Fruit fly (Drosophila melanogaster) whole organism, embryonic: ENCODE results near the gene Tim17a1.

Experiments
- CG10274 ChIP-seq: fragments of 200-800 bp; sonication (Bioruptor generic); optimal IDR thresholded peaks from 3 replicates; lab custom pipeline; 2017; ENCODE audit warnings: missing biosample characterization, mild to moderate bottlenecking, missing genetic modification characterization
- CG14050 ChIP-seq: fragments of 200-800 bp; sonication (Bioruptor generic); IDR thresholded peaks from 3 replicates; pipeline ENCODE4 v1.3.6; 2022; ENCODE audit warnings: missing biosample characterization, missing genetic modification characterization
- CG1792 ChIP-seq: fragments of 200-800 bp; sonication (Bioruptor generic); optimal IDR thresholded peaks from 2 replicates; lab custom pipeline; 2016; ENCODE audit warnings: missing biosample characterization, missing genetic modification characterization
- CG34376 ChIP-seq: fragments of 200-800 bp; sonication (Bioruptor generic); optimal IDR thresholded peaks from 2 replicates; lab custom pipeline; 2018; ENCODE audit warnings: missing biosample characterization, mild to moderate bottlenecking, missing genetic modification characterization
- D19A ChIP-seq: fragments of 200-800 bp; optimal IDR thresholded peaks from 3 replicates; lab custom pipeline; 2019; ENCODE audit warnings: missing biosample characterization, mild to moderate bottlenecking, missing genetic modification characterization, moderate library complexity
- Dfd ChIP-seq, 2 experiments: fragments of >200 bp; optimal IDR thresholded peaks; 2 replicates each; lab custom pipeline; 2017; ENCODE audit warnings: missing biosample characterization in 2 of 2, missing genetic modification characterization in 2 of 2
- ab ChIP-seq: fragments of 200-800 bp; sonication (Bioruptor generic); optimal IDR thresholded peaks from 2 replicates; lab custom pipeline; 2016; ENCODE audit warnings: missing biosample characterization, missing genetic modification characterization
- cas ChIP-seq: fragments of 200-800 bp; sonication (Bioruptor generic); IDR thresholded peaks from 2 replicates; pipeline ENCODE4 v1.3.6; 2022; ENCODE audit warnings: missing biosample characterization, missing genetic modification characterization
- ci ChIP-seq: fragments of 200-800 bp; sonication (Bioruptor generic); IDR thresholded peaks from 3 replicates; pipeline ENCODE4 v1.3.6; 2022; ENCODE audit warnings: missing biosample characterization, missing genetic modification characterization
- crol ChIP-seq: fragments of 200-800 bp; sonication (Bioruptor generic); IDR thresholded peaks from 2 replicates; pipeline ENCODE4 v1.3.6; 2022; ENCODE audit warnings: missing biosample characterization, missing genetic modification characterization
- ftz-f1 ChIP-seq: fragments of 200-800 bp; sonication (Bioruptor generic); optimal IDR thresholded peaks from 2 replicates; lab custom pipeline; 2016; ENCODE audit warnings: missing biosample characterization, missing genetic modification characterization
- pum ChIP-seq: fragments of 200-800 bp; sonication (Bioruptor generic); optimal IDR thresholded peaks from 2 replicates; lab custom pipeline; 2016; ENCODE audit warnings: missing biosample characterization, missing genetic modification characterization
- tin ChIP-seq: fragments of 200-800 bp; sonication (Bioruptor generic); optimal IDR thresholded peaks from 3 replicates; lab custom pipeline; 2016; ENCODE audit warnings: missing biosample characterization, missing genetic modification characterization
- vfl ChIP-seq: fragments of 200-800 bp; sonication (Bioruptor generic); optimal IDR thresholded peaks from 2 replicates; lab custom pipeline; 2016; ENCODE audit warnings: missing biosample characterization, missing genetic modification characterization

DNA sequence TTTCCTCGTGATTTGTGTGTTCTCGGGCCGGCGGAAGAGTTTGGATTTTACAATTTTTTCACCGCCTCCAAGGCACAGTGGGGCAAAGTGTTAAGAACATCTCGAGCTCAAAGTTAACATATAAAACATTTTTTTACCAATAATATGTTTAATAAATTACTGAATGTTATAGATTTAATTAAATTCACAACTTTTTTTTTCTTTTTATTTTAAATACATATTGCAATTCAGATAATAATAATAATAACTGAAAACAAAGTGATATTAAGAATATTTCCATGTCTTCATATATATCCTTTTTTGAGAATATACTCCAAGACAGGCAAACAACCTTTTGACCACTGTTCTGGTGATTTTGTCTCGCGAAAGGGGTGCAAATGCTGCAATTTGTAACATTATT is 18.5 kb downstream of the Tim17a1 start:
- TF ChIP-seq crol (no peak), cas (GFP tag; lab: Robert Waterston, UW) (no peak), D19A (tag; lab: Kevin White, UChicago) (peak; percentile 11), CG14050 (GFP tag; lab: Robert Waterston, UW) (no peak), ftz-f1 (GFP tag; lab: Kevin White, UChicago) (no peak), Dfd (GFP tag; optimal IDR thresholded peaks at IDR 0.05; lab: Kevin White, UChicago) (no peak), ab (GFP tag; lab: Kevin White, UChicago) (no peak), tin (no peak), CG10274 (GFP tag; lab: Kevin White, UChicago) (no peak), ci (no peak), vfl (no peak), CG1792 (GFP tag; lab: Kevin White, UChicago) (no peak), CG34376 (GFP tag; lab: Kevin White, UChicago) (no peak), pum (GFP tag; lab: Kevin White, UChicago) (no peak)
